Worm (Caenorhabditis elegans) whole organism, young adult: ENCODE data around the gene T16G12.10.

Source experiments
- B0336.3 ChIP-seq: fragments of 200-800 bp; sonication (Bioruptor generic); IDR thresholded peaks from 2 replicates; pipeline ENCODE4 v1.3.6; 2022; ENCODE audit warnings: missing genetic modification characterization, missing compliant biosample characterization
- D2030.7 ChIP-seq: fragments of 200-800 bp; sonication (Bioruptor generic); IDR thresholded peaks from 2 replicates; pipeline ENCODE4 v1.3.6; 2022; ENCODE audit warnings: missing genetic modification reagents, missing genetic modification characterization, missing compliant biosample characterization
- F33H1.4 ChIP-seq: fragments of 200-800 bp; sonication (Bioruptor generic); IDR thresholded peaks from 2 replicates; pipeline ENCODE4 v1.3.6; 2022; ENCODE audit warnings: missing genetic modification reagents, missing genetic modification characterization, missing compliant biosample characterization
- F39B2.1 ChIP-seq: fragments of 200-800 bp; sonication (Bioruptor generic); IDR thresholded peaks from 2 replicates; pipeline ENCODE4 v1.3.6; 2022; ENCODE audit warnings: missing genetic modification reagents, missing genetic modification characterization, missing compliant biosample characterization
- F49E8.2 ChIP-seq: sonication (generic microtip); optimal IDR thresholded peaks from 3 replicates; lab custom pipeline; 2017; ENCODE audit warnings: missing genetic modification characterization, mild to moderate bottlenecking, missing compliant biosample characterization, antibody characterized with exemption, moderate library complexity; ENCODE audit not compliant: insufficient read depth
- T07F8.4 ChIP-seq: sonication (generic microtip); optimal IDR thresholded peaks from 2 replicates; lab custom pipeline; 2016; ENCODE audit warnings: mild to moderate bottlenecking, missing genetic modification characterization, moderate library complexity, missing compliant biosample characterization
- T26A5.8 ChIP-seq: sonication (generic microtip); optimal IDR thresholded peaks from 2 replicates; lab custom pipeline; 2016; ENCODE audit warnings: missing genetic modification characterization, missing compliant biosample characterization
- Y53F4B.3 ChIP-seq: fragments of 200-800 bp; sonication (Bioruptor generic); IDR thresholded peaks from 2 replicates; pipeline ENCODE4 v1.3.6; 2022; ENCODE audit warnings: missing genetic modification reagents, missing genetic modification characterization, missing compliant biosample characterization
- Y67H2A.10 ChIP-seq: fragments of 200-800 bp; sonication (Bioruptor generic); conservative IDR thresholded peaks from 2 replicates; pipeline ENCODE4 v1.3.6; 2022; ENCODE audit warnings: missing genetic modification reagents, missing genetic modification characterization, missing compliant biosample characterization
- Y95B8A.8 ChIP-seq: fragments of 200-800 bp; sonication (Bioruptor generic); IDR thresholded peaks from 2 replicates; pipeline ENCODE4 v1.3.6; 2022; ENCODE audit warnings: missing genetic modification reagents, missing genetic modification characterization, missing compliant biosample characterization
- atf-7 ChIP-seq: sonication (generic microtip); optimal IDR thresholded peaks from 2 replicates; lab custom pipeline; 2017; ENCODE audit warnings: mild to moderate bottlenecking, missing genetic modification characterization, missing compliant biosample characterization
- attf-6 ChIP-seq: fragments of 200-800 bp; sonication (Bioruptor generic); IDR thresholded peaks from 2 replicates; pipeline ENCODE4 v1.3.6; 2022; ENCODE audit warnings: missing genetic modification reagents, missing genetic modification characterization, missing compliant biosample characterization
- ceh-27 ChIP-seq: fragments of 200-800 bp; sonication (Bioruptor generic); optimal IDR thresholded peaks from 2 replicates; lab custom pipeline; 2018; ENCODE audit warnings: mild to moderate bottlenecking, missing genetic modification characterization, moderate library complexity, missing compliant biosample characterization
- ceh-40 ChIP-seq: fragments of 200-800 bp; sonication (Bioruptor generic); IDR thresholded peaks from 2 replicates; pipeline ENCODE4 v1.3.6; 2022; ENCODE audit warnings: missing genetic modification characterization, missing compliant biosample characterization
- ceh-58 ChIP-seq: fragments of 200-800 bp; sonication (Bioruptor generic); IDR thresholded peaks from 2 replicates; pipeline ENCODE4 v1.3.6; 2022; ENCODE audit warnings: missing genetic modification characterization, missing compliant biosample characterization
- ceh-79 ChIP-seq: sonication (generic microtip); optimal IDR thresholded peaks from 2 replicates; lab custom pipeline; 2017; ENCODE audit warnings: mild to moderate bottlenecking, missing genetic modification characterization, missing compliant biosample characterization
- ceh-91 ChIP-seq: fragments of 200-800 bp; sonication (Bioruptor generic); IDR thresholded peaks from 2 replicates; pipeline ENCODE4 v1.3.6; 2022; ENCODE audit warnings: missing genetic modification reagents, missing genetic modification characterization, missing compliant biosample characterization
- die-1 ChIP-seq: sonication (generic microtip); optimal IDR thresholded peaks from 2 replicates; lab custom pipeline; 2016; ENCODE audit warnings: missing genotype, mild to moderate bottlenecking, missing genetic modification characterization, missing compliant biosample characterization
- dox-1 ChIP-seq: fragments of 200-800 bp; sonication (Bioruptor generic); IDR thresholded peaks from 2 replicates; pipeline ENCODE4 v1.3.6; 2022; ENCODE audit warnings: missing genetic modification reagents, missing genetic modification characterization, missing compliant biosample characterization
- egrh-3 ChIP-seq: fragments of 200-800 bp; sonication (Bioruptor generic); IDR thresholded peaks from 2 replicates; pipeline ENCODE4 v1.3.6; 2022; ENCODE audit warnings: missing genetic modification reagents, missing genetic modification characterization, missing compliant biosample characterization
- ekl-4 ChIP-seq: fragments of 200-800 bp; sonication (Bioruptor generic); IDR thresholded peaks from 2 replicates; pipeline ENCODE4 v1.3.6; 2022; ENCODE audit warnings: missing genetic modification reagents, missing genetic modification characterization, missing compliant biosample characterization
- ets-4 ChIP-seq: fragments of 200-800 bp; sonication (Bioruptor generic); optimal IDR thresholded peaks from 2 replicates; lab custom pipeline; 2018; ENCODE audit warnings: mild to moderate bottlenecking, missing genetic modification characterization, missing compliant biosample characterization
- fkh-3 ChIP-seq: sonication (generic microtip); optimal IDR thresholded peaks from 2 replicates; lab custom pipeline; 2016; ENCODE audit warnings: mild to moderate bottlenecking, missing genetic modification characterization, missing compliant biosample characterization
- gei-17 ChIP-seq: fragments of 200-800 bp; sonication (Bioruptor generic); optimal IDR thresholded peaks from 2 replicates; lab custom pipeline; 2018; ENCODE audit warnings: mild to moderate bottlenecking, missing genetic modification characterization, missing compliant biosample characterization
- hmg-1.2 ChIP-seq: fragments of 200-800 bp; sonication (Bioruptor generic); IDR thresholded peaks from 2 replicates; pipeline ENCODE4 v1.3.6; 2022; ENCODE audit warnings: missing genetic modification reagents, missing genetic modification characterization, missing compliant biosample characterization
- lag-1 ChIP-seq: fragments of 200-800 bp; sonication (Bioruptor generic); IDR thresholded peaks from 2 replicates; pipeline ENCODE4 v1.3.6; 2022; ENCODE audit warnings: missing genetic modification reagents, missing genetic modification characterization, missing compliant biosample characterization
- let-526 ChIP-seq: fragments of 200-800 bp; sonication (Bioruptor generic); IDR thresholded peaks from 2 replicates; pipeline ENCODE4 v1.3.6; 2022; ENCODE audit warnings: missing genetic modification reagents, missing genetic modification characterization, missing compliant biosample characterization
- lsy-27 ChIP-seq: sonication (generic microtip); optimal IDR thresholded peaks from 2 replicates; lab custom pipeline; 2017; ENCODE audit warnings: missing genetic modification characterization, mild to moderate bottlenecking, missing compliant biosample characterization, antibody characterized with exemption, missing genotype, borderline replicate concordance; ENCODE audit not compliant: insufficient read depth
- madf-3 ChIP-seq: fragments of 200-800 bp; sonication (Bioruptor generic); IDR thresholded peaks from 2 replicates; pipeline ENCODE4 v1.3.6; 2022; ENCODE audit warnings: missing genetic modification reagents, missing genetic modification characterization, missing compliant biosample characterization
- madf-6 ChIP-seq: fragments of 200-800 bp; sonication (Bioruptor generic); IDR thresholded peaks from 2 replicates; pipeline ENCODE4 v1.3.6; 2022; ENCODE audit warnings: missing genetic modification reagents, missing genetic modification characterization, missing compliant biosample characterization
- mel-28 ChIP-seq: sonication (generic microtip); optimal IDR thresholded peaks from 2 replicates; lab custom pipeline; 2016; ENCODE audit warnings: borderline replicate concordance, mild to moderate bottlenecking, missing genetic modification characterization, missing compliant biosample characterization
- nfya-2 ChIP-seq: fragments of 200-800 bp; sonication (Bioruptor generic); IDR thresholded peaks from 2 replicates; pipeline ENCODE4 v1.3.6; 2022; ENCODE audit warnings: missing genetic modification reagents, missing genetic modification characterization, missing compliant biosample characterization
- pbrm-1 ChIP-seq: fragments of 200-800 bp; sonication (Bioruptor generic); IDR thresholded peaks from 2 replicates; pipeline ENCODE4 v1.3.6; 2022; ENCODE audit warnings: missing genetic modification reagents, missing genetic modification characterization, missing compliant biosample characterization
- repo-1 ChIP-seq: sonication (generic microtip); optimal IDR thresholded peaks from 2 replicates; lab custom pipeline; 2017; ENCODE audit warnings: mild to moderate bottlenecking, missing genetic modification characterization, missing compliant biosample characterization
- rpc-1 ChIP-seq, 2 experiments: fragments of 150-350 bp in 1 of 2; sonication (generic microtip) in 1 of 2; optimal IDR thresholded peaks; 2 replicates each; lab custom pipeline; 2014 to 2018; ENCODE audit warnings: missing biosample characterization in 1 of 2, missing genetic modification characterization in 1 of 2, missing genetic modification reagents in 1 of 2, missing genotype in 1 of 2
- sdz-38 ChIP-seq: sonication (generic microtip); optimal IDR thresholded peaks from 2 replicates; lab custom pipeline; 2016; ENCODE audit warnings: missing genotype, missing genetic modification characterization, missing compliant biosample characterization
- snpc-1.1 ChIP-seq: sonication (generic microtip); optimal IDR thresholded peaks from 2 replicates; lab custom pipeline; 2017; ENCODE audit warnings: missing genetic modification characterization, mild to moderate bottlenecking, missing compliant biosample characterization, antibody characterized with exemption, moderate library complexity, missing genotype, missing genetic modification reagents; ENCODE audit not compliant: insufficient read depth
- snpc-1.3 ChIP-seq: sonication (generic microtip); optimal IDR thresholded peaks from 2 replicates; lab custom pipeline; 2017; ENCODE audit warnings: missing genetic modification characterization, mild to moderate bottlenecking, missing compliant biosample characterization, antibody characterized with exemption, moderate library complexity, missing genotype, missing genetic modification reagents; ENCODE audit not compliant: insufficient read depth
- snpc-4 ChIP-seq, 5 experiments: fragments of 150-350 bp in 1 of 5; sonication (generic microtip) in 4 of 5; optimal IDR thresholded peaks; 2 replicates each; lab custom pipeline; 2014 to 2018; ENCODE audit warnings: missing genetic modification characterization in 5 of 5, missing biosample characterization in 3 of 5, antibody characterized with exemption in 2 of 5, mild to moderate bottlenecking in 2 of 5, missing compliant biosample characterization in 2 of 5, missing genotype in 2 of 5, moderate library complexity in 2 of 5, missing genetic modification reagents in 1 of 5
- tlf-1 ChIP-seq: fragments of 200-800 bp; sonication (Bioruptor generic); optimal IDR thresholded peaks from 2 replicates; lab custom pipeline; 2018; ENCODE audit warnings: mild to moderate bottlenecking, missing genetic modification characterization, missing compliant biosample characterization
- unc-130 ChIP-seq: sonication (generic microtip); optimal IDR thresholded peaks from 2 replicates; lab custom pipeline; 2016; ENCODE audit warnings: missing genetic modification reagents, missing genetic modification characterization, missing compliant biosample characterization
- zim-3 ChIP-seq: sonication (generic microtip); optimal IDR thresholded peaks from 2 replicates; lab custom pipeline; 2017; ENCODE audit warnings: mild to moderate bottlenecking, missing genetic modification characterization, moderate library complexity, missing compliant biosample characterization
- ztf-22 ChIP-seq: fragments of 200-800 bp; sonication (Bioruptor generic); optimal IDR thresholded peaks from 2 replicates; lab custom pipeline; 2018; ENCODE audit warnings: mild to moderate bottlenecking, missing genetic modification characterization, moderate library complexity, missing compliant biosample characterization
- ztf-25 ChIP-seq: fragments of 200-800 bp; sonication (Bioruptor generic); IDR thresholded peaks from 2 replicates; pipeline ENCODE4 v1.3.6; 2022; ENCODE audit warnings: missing genetic modification reagents, missing genetic modification characterization, missing compliant biosample characterization

T16G12.10 gene

ce11 chrIII:10096525-10096972 is 40.6 kb upstream of the T16G12.10 start (continued):
- TF ChIP-seq atf-7 (tag; lab: Kevin White, UChicago): peak; percentile 63
- TF ChIP-seq ets-4 (GFP tag; lab: Kevin White, UChicago): peak; percentile 57
- TF ChIP-seq zim-3 (tag; lab: Kevin White, UChicago): no peak
- peak; percentile 56 for TF ChIP-seq tlf-1 (GFP tag; lab: Kevin White, UChicago)
- no peak for TF ChIP-seq sdz-38
- no peak for TF ChIP-seq ceh-91 (GFP tag; lab: Robert Waterston, UW)
- TF ChIP-seq lsy-27 (tag; lab: Kevin White, UChicago): no peak
- TF ChIP-seq let-526 (GFP tag; lab: Robert Waterston, UW): peak; percentile 27; the same call in 1 of the 2 replicates
- TF ChIP-seq gei-17 (GFP tag; lab: Kevin White, UChicago): no peak
- no peak for TF ChIP-seq B0336.3 (GFP tag; lab: Robert Waterston, UW)
- no peak for TF ChIP-seq F39B2.1 (GFP tag; lab: Robert Waterston, UW)
- TF ChIP-seq mel-28 (tag; lab: Kevin White, UChicago): no peak
- TF ChIP-seq egrh-3: no peak
- peak; percentile 78 for TF ChIP-seq dox-1 (GFP tag; lab: Robert Waterston, UW)
- no peak for TF ChIP-seq F49E8.2 (tag; lab: Kevin White, UChicago)
- TF ChIP-seq ztf-22: no peak
- TF ChIP-seq ceh-79 (tag; lab: Kevin White, UChicago): no peak
- TF ChIP-seq ztf-25 (GFP tag; lab: Robert Waterston, UW): no peak
- TF ChIP-seq F33H1.4 (GFP tag; lab: Robert Waterston, UW): no peak
- no peak for TF ChIP-seq rpc-1 (optimal IDR thresholded peaks at IDR 0.05; lab: Kevin White, UChicago)
- no peak for TF ChIP-seq rpc-1 (tag; optimal IDR thresholded peaks at IDR 0.05; lab: Kevin White, UChicago)
- no peak for TF ChIP-seq ceh-58 (GFP tag; lab: Robert Waterston, UW)
- no peak for TF ChIP-seq snpc-4 (GFP tag; optimal IDR thresholded peaks at IDR 0.05; lab: Kevin White, UChicago)
- peak in 3 of 4 experiments; percentile 24 to 48 (median 32) for TF ChIP-seq snpc-4 (tag; optimal IDR thresholded peaks at IDR 0.05; lab: Kevin White, UChicago)
- peak; percentile 60; the same call in 1 of the 2 replicates for TF ChIP-seq pbrm-1 (GFP tag; lab: Robert Waterston, UW)
- TF ChIP-seq snpc-1.3 (tag; lab: Kevin White, UChicago): no peak
- TF ChIP-seq ekl-4: peak; percentile 70
- TF ChIP-seq snpc-1.1 (tag; lab: Kevin White, UChicago): no peak
- TF ChIP-seq Y95B8A.8 (GFP tag; lab: Robert Waterston, UW): no peak
- no peak for TF ChIP-seq T07F8.4

- TF ChIP-seq atf-7 (tag; lab: Kevin White, UChicago) (no peak), nfya-2 (GFP tag; lab: Robert Waterston, UW) (0 out of 2 replicates have a peak, but pooled peaks have one; percentile 26)
Observed at ce11 chrIII:10095377-10095776, 39.4 kb upstream of the T16G12.10 start.

- no peak for TF ChIP-seq unc-130
- TF ChIP-seq ceh-58 (GFP tag; lab: Robert Waterston, UW): no peak
- no peak for TF ChIP-seq Y53F4B.3 (GFP tag; lab: Robert Waterston, UW)
- TF ChIP-seq T26A5.8 (tag; lab: Kevin White, UChicago): no peak
- TF ChIP-seq hmg-1.2 (GFP tag; lab: Robert Waterston, UW): peak; percentile 31; the same call in 1 of the 2 replicates
- TF ChIP-seq repo-1: no peak
- no peak for TF ChIP-seq Y67H2A.10 (GFP tag; lab: Robert Waterston, UW)
- TF ChIP-seq sdz-38: no peak
- no peak for TF ChIP-seq die-1 (tag; lab: Kevin White, UChicago)
- TF ChIP-seq madf-6 (GFP tag; lab: Robert Waterston, UW): peak; percentile 52; the same call in 1 of the 2 replicates
- no peak for TF ChIP-seq B0336.3 (GFP tag; lab: Robert Waterston, UW)
- TF ChIP-seq attf-6 (GFP tag; lab: Robert Waterston, UW): no peak
- TF ChIP-seq lag-1 (GFP tag; lab: Robert Waterston, UW): no peak
- TF ChIP-seq ceh-27: no peak
- TF ChIP-seq ceh-40 (GFP tag; lab: Robert Waterston, UW): no peak
- TF ChIP-seq madf-3 (GFP tag; lab: Robert Waterston, UW): 0 out of 2 replicates have a peak, but pooled peaks have one; percentile 51
- TF ChIP-seq D2030.7: no peak
- TF ChIP-seq fkh-3: no peak
Observed at ce11 chrIII:10094538-10094937, 38.6 kb upstream of the T16G12.10 start.
